Fruit fly (Drosophila melanogaster) Kc167 (cell line): Measurements from ENCODE around the gene Mst36Fa.

Source experiments
- Sin3A ChIP-seq: fragments of >200 bp; optimal IDR thresholded peaks from 2 replicates; lab custom pipeline; 2018; ENCODE audit warnings: missing external identifiers
- h ChIP-seq: fragments of >200 bp; optimal IDR thresholded peaks from 3 replicates; lab custom pipeline; 2018; ENCODE audit warnings: missing external identifiers
- insv ChIP-seq: fragments of >200 bp; optimal IDR thresholded peaks from 3 replicates; lab custom pipeline; 2018; ENCODE audit warnings: missing external identifiers
- psq ChIP-seq: fragments of >200 bp; optimal IDR thresholded peaks from 2 replicates; lab custom pipeline; 2017; ENCODE audit warnings: missing external identifiers
- ttk ChIP-seq: sonication (Bioruptor generic); optimal IDR thresholded peaks from 2 replicates; lab custom pipeline; 2017; ENCODE audit warnings: missing external identifiers

DNA sequence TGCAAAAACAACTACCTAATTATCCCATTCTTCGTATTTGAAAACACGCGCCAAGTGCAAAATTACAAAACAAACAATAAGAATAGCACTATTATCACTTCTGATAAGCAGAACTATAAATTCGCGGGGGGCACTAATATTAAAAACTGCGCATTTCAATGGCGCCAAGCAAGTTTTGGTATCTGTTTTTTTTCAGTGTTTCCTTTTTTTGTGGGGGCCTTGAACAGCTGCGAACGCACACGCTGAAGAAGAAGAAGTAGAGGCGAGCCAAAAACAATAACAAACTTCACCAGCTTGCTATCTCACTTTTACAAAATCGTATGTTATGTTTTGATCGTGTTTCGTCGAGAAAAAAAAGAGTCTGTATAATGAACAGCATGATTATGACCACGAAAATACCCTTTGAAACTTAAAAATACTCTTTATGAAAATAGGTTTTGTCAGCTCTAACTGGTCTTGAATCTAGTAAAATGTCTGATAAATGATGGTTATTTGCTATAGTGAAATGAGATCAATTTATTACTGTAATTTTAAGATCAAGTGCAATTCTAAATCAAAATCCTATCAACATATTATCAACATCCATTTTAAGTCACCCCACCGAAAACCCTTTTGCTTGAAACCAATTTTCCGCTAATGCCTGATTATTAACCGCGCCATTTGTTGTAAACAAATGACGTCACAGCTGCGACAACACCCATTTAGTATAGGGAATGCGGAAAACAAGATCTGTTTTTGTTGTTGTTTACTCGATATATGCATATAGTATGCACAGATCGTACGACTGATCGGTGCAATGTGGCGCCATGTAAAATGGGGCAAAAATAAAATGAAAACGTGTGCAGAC is 17.3 kb upstream of the Mst36Fa start:
- TF ChIP-seq h (lab: Kevin White, UChicago): no peak
- no peak for TF ChIP-seq psq (lab: Kevin White, UChicago)
- no peak for TF ChIP-seq insv (lab: Kevin White, UChicago)
- TF ChIP-seq ttk (lab: Kevin White, UChicago): no peak
- TF ChIP-seq Sin3A (lab: Kevin White, UChicago): no peak
